Worm (Caenorhabditis elegans) whole organism, L2 larva: ENCODE data around the gene sph-1.

Experiments
- C34F6.9 ChIP-seq: fragments of 150-350 bp; optimal IDR thresholded peaks from 2 replicates; lab custom pipeline; 2014; ENCODE audit warnings: missing biosample characterization, missing genetic modification characterization
- ceh-16 ChIP-seq: fragments of 150-350 bp; optimal IDR thresholded peaks from 2 replicates; lab custom pipeline; 2014; ENCODE audit warnings: missing biosample characterization, missing genetic modification characterization
- lsy-2 ChIP-seq, 2 experiments: fragments of 150-350 bp in 1 of 2; sonication (generic microtip) in 1 of 2; optimal IDR thresholded peaks; 2 replicates each; lab custom pipeline; 2014 to 2017; ENCODE audit warnings: missing biosample characterization in 2 of 2, missing genetic modification characterization in 2 of 2
- unc-39 ChIP-seq: fragments of 150-350 bp; optimal IDR thresholded peaks from 2 replicates; lab custom pipeline; 2014; ENCODE audit warnings: missing biosample characterization, missing genetic modification characterization
- unc-62 ChIP-seq: fragments of 150-350 bp; optimal IDR thresholded peaks from 2 replicates; lab custom pipeline; 2014; ENCODE audit warnings: missing biosample characterization, missing genetic modification reagents, missing genetic modification characterization

ce11 chrIV:8126902-8127301 lies 6.5 kb downstream of the sph-1 start, which contains the start of gene ceph-41:
- TF ChIP-seq ceh-16 (tag; lab: Kevin White, UChicago) (no peak), C34F6.9 (no peak), unc-62 (GFP tag; lab: Kevin White, UChicago) (no peak), unc-39 (tag; lab: Kevin White, UChicago) (no peak), lsy-2 (tag; optimal IDR thresholded peaks at IDR 0.05; lab: Kevin White, UChicago) (no peak)
